Fruit fly (Drosophila melanogaster): ENCODE results near the gene CDK2AP1.

CDK2AP1 gene

dm6 chrX:11124126-11124748 is 13.4 kb upstream of the CDK2AP1 start, which contains the start of gene CG11122 (continued):
- no peak for TF ChIP-seq D19A (tag; optimal IDR thresholded peaks at IDR 0.05)
- peak; percentile 58 for TF ChIP-seq phol (tag; optimal IDR thresholded peaks at IDR 0.05)
- TF ChIP-seq Deaf1 (tag; optimal IDR thresholded peaks at IDR 0.05): peak; percentile 64

dm6 chrX:11124749-11125508 is 12.7 kb upstream of the CDK2AP1 start, which contains the start of gene Rpt3:
TSS of gene Rpt3 (plus strand) at chrX:11125101.
- TF ChIP-seq CG9797 (GFP tag; optimal IDR thresholded peaks at IDR 0.05) (peak; percentile 14), Ssrp (tag; optimal IDR thresholded peaks at IDR 0.05) (no peak), CG2129 (GFP tag; IDR thresholded peaks at IDR 0.05; ENCODE audit: partially characterized antibody) (0 out of 2 replicates have a peak, but pooled peaks have one; percentile 53), CG14050 (GFP tag; IDR thresholded peaks at IDR 0.05) (no peak), chif (GFP tag; optimal IDR thresholded peaks at IDR 0.05) (peak in 1 of 2 experiments; percentile 20), Bdp1 (GFP tag; optimal IDR thresholded peaks at IDR 0.05) (no peak), Scr (GFP tag; IDR thresholded peaks at IDR 0.05; ENCODE audit: partially characterized antibody) (peak; percentile 88), insv (GFP tag; optimal IDR thresholded peaks at IDR 0.05) (peak; percentile 66 to 96), crp (GFP tag; optimal IDR thresholded peaks at IDR 0.05) (peak in 1 of 2 experiments; percentile 77), Hsf (GFP tag; optimal IDR thresholded peaks at IDR 0.05) (peak; percentile 6), hb (GFP tag; IDR thresholded peaks at IDR 0.05; ENCODE audit: partially characterized antibody) (peak; percentile 72; the same call in 2 of the 3 replicates), CG8290 (GFP tag; optimal IDR thresholded peaks at IDR 0.05) (peak; percentile 63), CG8290 (tag; optimal IDR thresholded peaks at IDR 0.05) (peak in 1 of 2 experiments; percentile 7), CG34224 (GFP tag; IDR thresholded peaks at IDR 0.05; ENCODE audit: partially characterized antibody) (peak; percentile 66), HLH4C (GFP tag; IDR thresholded peaks at IDR 0.05; ENCODE audit: partially characterized antibody) (peak; percentile 75), Hr51 (GFP tag; optimal IDR thresholded peaks at IDR 0.05) (no peak), Abd-B (GFP tag; optimal IDR thresholded peaks at IDR 0.05) (peak; percentile 15), CG8765 (GFP tag; IDR thresholded peaks at IDR 0.05) (no peak), CG30020 (tag; optimal IDR thresholded peaks at IDR 0.05) (peak; percentile 27), jumu (GFP tag; optimal IDR thresholded peaks at IDR 0.05) (peak; percentile 12), CG7963 (GFP tag; IDR thresholded peaks at IDR 0.05; ENCODE audit: partially characterized antibody) (peak; percentile 56), CG11560 (tag; IDR thresholded peaks at IDR 0.05) (peak; percentile 40; the same call in 1 of the 3 replicates), row (GFP tag; IDR thresholded peaks at IDR 0.05) (peak; percentile 55; the same call in 2 of the 3 replicates), eve (GFP tag; optimal IDR thresholded peaks at IDR 0.05) (no peak), Hmx (GFP tag; optimal IDR thresholded peaks at IDR 0.05) (no peak), CG32772 (GFP tag; IDR thresholded peaks at IDR 0.05) (0 out of 2 replicates have a peak, but pooled peaks have one; percentile 9), Ets65A (GFP tag) (peak; percentile 40), CG9437 (GFP tag; optimal IDR thresholded peaks at IDR 0.05) (peak; percentile 5), nerfin-2 (GFP tag; IDR thresholded peaks at IDR 0.05; ENCODE audit: partially characterized antibody) (peak; percentile 47; the same call in 1 of the 2 replicates), CG12391 (tag; optimal IDR thresholded peaks at IDR 0.05) (peak; percentile 16), MESR4 (GFP tag; optimal IDR thresholded peaks at IDR 0.05) (peak; percentile 78), YL-1 (GFP tag; optimal IDR thresholded peaks at IDR 0.05) (peak; percentile 43), dpn (GFP tag; optimal IDR thresholded peaks at IDR 0.05) (peak in 1 of 2 experiments; percentile 24), CG7928 (GFP tag; optimal IDR thresholded peaks at IDR 0.05) (no peak), CG9932 (GFP tag; IDR thresholded peaks at IDR 0.05) (0 out of 2 replicates have a peak, but pooled peaks have one; percentile 18), CoRest (tag; optimal IDR thresholded peaks at IDR 0.05) (peak; percentile 6), Dp (GFP tag; optimal IDR thresholded peaks at IDR 0.05) (peak; percentile 15), gfzf (GFP tag; optimal IDR thresholded peaks at IDR 0.05) (peak; percentile 40), nmo (GFP tag; optimal IDR thresholded peaks at IDR 0.05) (peak; percentile 39), lola (GFP tag; optimal IDR thresholded peaks at IDR 0.05) (peak in 1 of 3 experiments; percentile 11), CG30403 (GFP tag; optimal IDR thresholded peaks at IDR 0.05) (peak; percentile 39)

Measured in whole organism, embryonic.